Worm (Caenorhabditis elegans) whole organism, L4/young adult: Measurements from ENCODE around the gene T05A7.13.

ENCODE experiments used
- W03F9.2 ChIP-seq: fragments of 150-350 bp; optimal IDR thresholded peaks from 2 replicates; lab custom pipeline; 2014; ENCODE audit warnings: missing biosample characterization, missing genetic modification characterization
- dao-5 ChIP-seq: sonication (generic microtip); optimal IDR thresholded peaks from 2 replicates; lab custom pipeline; 2016; ENCODE audit warnings: missing genotype, missing genetic modification characterization, moderate library complexity, missing compliant biosample characterization
- him-1 ChIP-seq: sonication (generic microtip); optimal IDR thresholded peaks from 2 replicates; lab custom pipeline; 2016; ENCODE audit warnings: missing genotype, missing genetic modification reagents, missing genetic modification characterization, missing compliant biosample characterization

DNA sequence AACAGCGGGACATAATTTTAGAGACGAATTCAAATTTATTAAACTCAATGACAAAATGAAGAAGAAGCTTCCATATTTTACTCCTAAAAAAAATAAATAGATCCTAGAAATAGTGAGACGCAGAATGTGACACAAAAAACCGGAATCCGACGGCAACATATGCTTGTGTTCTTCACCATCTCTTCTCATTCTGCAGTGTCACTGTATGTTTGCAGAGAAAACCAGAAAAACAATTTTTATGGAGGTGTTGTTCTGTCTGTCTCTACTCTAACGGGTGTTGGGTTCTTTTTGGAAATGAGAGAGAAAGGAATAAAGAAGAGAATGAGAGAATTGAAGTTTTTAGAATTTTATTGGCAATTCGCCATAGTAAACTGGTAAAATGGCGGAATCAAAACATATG lies 22.3 kb downstream of the T05A7.13 start:
- no peak for TF ChIP-seq W03F9.2 (tag; lab: Kevin White, UChicago)
- no peak for TF ChIP-seq him-1 (tag; lab: Kevin White, UChicago)
- no peak for TF ChIP-seq dao-5 (tag; lab: Kevin White, UChicago)
